Fruit fly (Drosophila melanogaster) whole organism, prepupa: ENCODE measurements around the gene Mst85C.
A peak's percentile ranks its signal among the peaks of the same experiment; 100 is the strongest.

Experiments
- Blimp-1 ChIP-seq: fragments of 200-800 bp; sonication (Bioruptor generic); optimal IDR thresholded peaks from 3 replicates; lab custom pipeline; 2017; ENCODE audit warnings: missing biosample characterization, missing genetic modification characterization, mild to moderate bottlenecking, moderate library complexity, missing genetic modification reagents
- CG10631 ChIP-seq: fragments of 200-800 bp; sonication (Bioruptor generic); optimal IDR thresholded peaks from 2 replicates; lab custom pipeline; 2016; ENCODE audit warnings: missing biosample characterization, missing genetic modification characterization
- CG15336 ChIP-seq: fragments of 200-800 bp; sonication (Bioruptor generic); IDR thresholded peaks from 2 replicates; pipeline ENCODE4 v1.3.6; 2022; ENCODE audit warnings: missing biosample characterization, missing genetic modification characterization
- CG3032 ChIP-seq: fragments of 200-800 bp; optimal IDR thresholded peaks from 2 replicates; lab custom pipeline; 2019; ENCODE audit warnings: missing biosample characterization, mild to moderate bottlenecking, missing genetic modification characterization, moderate library complexity
- CG31627 ChIP-seq: fragments of 200-800 bp; sonication (Bioruptor generic); optimal IDR thresholded peaks from 3 replicates; lab custom pipeline; 2016; ENCODE audit warnings: missing biosample characterization, missing genetic modification characterization
- CG32006 ChIP-seq: fragments of 200-800 bp; sonication (Bioruptor generic); optimal IDR thresholded peaks from 3 replicates; lab custom pipeline; 2017; ENCODE audit warnings: missing biosample characterization, mild to moderate bottlenecking, missing genetic modification characterization
- CG4318 ChIP-seq: fragments of 200-800 bp; sonication (Bioruptor generic); optimal IDR thresholded peaks from 3 replicates; lab custom pipeline; 2017; ENCODE audit warnings: missing biosample characterization, mild to moderate bottlenecking, missing genetic modification characterization
- CG6792 ChIP-seq: fragments of 200-800 bp; sonication (Bioruptor generic); optimal IDR thresholded peaks from 3 replicates; lab custom pipeline; 2016; ENCODE audit warnings: missing biosample characterization, missing genetic modification characterization
- CG7368 ChIP-seq: fragments of 200-800 bp; sonication (Bioruptor generic); optimal IDR thresholded peaks from 3 replicates; lab custom pipeline; 2016; ENCODE audit warnings: missing biosample characterization, missing genetic modification characterization
- CG8319 ChIP-seq: fragments of 200-800 bp; sonication (Bioruptor generic); optimal IDR thresholded peaks from 3 replicates; lab custom pipeline; 2016; ENCODE audit warnings: missing biosample characterization, missing genetic modification characterization
- Eip75B ChIP-seq: fragments of 200-800 bp; sonication (Bioruptor generic); optimal IDR thresholded peaks from 3 replicates; lab custom pipeline; 2016; ENCODE audit warnings: missing biosample characterization, missing genetic modification characterization
- Eip78C ChIP-seq: fragments of 200-800 bp; sonication (Bioruptor generic); peaks from one replicate; lab custom pipeline; 2016; ENCODE audit warnings: missing biosample characterization, missing genetic modification characterization
- Eip93F ChIP-seq: fragments of 200-800 bp; sonication (Bioruptor generic); optimal IDR thresholded peaks from 2 replicates; lab custom pipeline; 2016; ENCODE audit warnings: missing biosample characterization, mild to moderate bottlenecking, missing genetic modification characterization
- Ets96B ChIP-seq: fragments of 200-800 bp; optimal IDR thresholded peaks from 2 replicates; lab custom pipeline; 2019; ENCODE audit warnings: missing biosample characterization, mild to moderate bottlenecking, missing genetic modification characterization, moderate library complexity
- Hr39 ChIP-seq: fragments of 200-800 bp; sonication (Bioruptor generic); optimal IDR thresholded peaks from 2 replicates; lab custom pipeline; 2016; ENCODE audit warnings: missing biosample characterization, missing genetic modification characterization
- Hr4 ChIP-seq: fragments of 200-800 bp; sonication (Bioruptor generic); optimal IDR thresholded peaks from 3 replicates; lab custom pipeline; 2016; ENCODE audit warnings: missing biosample characterization, missing genetic modification characterization
- Lpt ChIP-seq: fragments of 200-800 bp; sonication (Bioruptor generic); optimal IDR thresholded peaks from 3 replicates; lab custom pipeline; 2016; ENCODE audit warnings: missing biosample characterization, missing genetic modification characterization
- Sox102F ChIP-seq: fragments of 200-800 bp; sonication (Bioruptor generic); optimal IDR thresholded peaks from 2 replicates; lab custom pipeline; 2016; ENCODE audit warnings: missing biosample characterization, mild to moderate bottlenecking, missing genetic modification characterization
- Sox14 ChIP-seq: fragments of 200-800 bp; sonication (Bioruptor generic); optimal IDR thresholded peaks from 3 replicates; lab custom pipeline; 2016; ENCODE audit warnings: missing biosample characterization, missing genetic modification characterization
- achi ChIP-seq: fragments of 200-800 bp; sonication (Bioruptor generic); optimal IDR thresholded peaks from 3 replicates; lab custom pipeline; 2016; ENCODE audit warnings: missing biosample characterization, missing genetic modification characterization
- acj6 ChIP-seq: fragments of 200-800 bp; sonication (Bioruptor generic); optimal IDR thresholded peaks from 3 replicates; lab custom pipeline; 2016; ENCODE audit warnings: missing biosample characterization, missing genetic modification characterization
- cyc ChIP-seq: fragments of 200-800 bp; sonication (Bioruptor generic); optimal IDR thresholded peaks from 3 replicates; lab custom pipeline; 2016; ENCODE audit warnings: missing biosample characterization, missing genetic modification characterization
- eg ChIP-seq: fragments of 200-800 bp; sonication (Bioruptor generic); IDR thresholded peaks from 3 replicates; pipeline ENCODE4 v1.3.6; 2022; ENCODE audit warnings: missing biosample characterization, missing genetic modification characterization
- esn ChIP-seq: fragments of 200-800 bp; sonication (Bioruptor generic); optimal IDR thresholded peaks from 2 replicates; lab custom pipeline; 2016; ENCODE audit warnings: missing biosample characterization, mild to moderate bottlenecking, missing genetic modification characterization, moderate library complexity
- fkh ChIP-seq: fragments of 200-800 bp; sonication (Bioruptor generic); optimal IDR thresholded peaks from 3 replicates; lab custom pipeline; 2017; ENCODE audit warnings: missing biosample characterization, mild to moderate bottlenecking, missing genetic modification characterization, moderate library complexity
- lz ChIP-seq: fragments of 200-800 bp; sonication (Bioruptor generic); optimal IDR thresholded peaks from 3 replicates; lab custom pipeline; 2016; ENCODE audit warnings: missing biosample characterization, missing genetic modification characterization
- salr ChIP-seq, 2 experiments: fragments of 200-800 bp; sonication (Bioruptor generic); optimal IDR thresholded peaks; 3 replicates each; lab custom pipeline; 2016 to 2018; ENCODE audit warnings: missing biosample characterization in 2 of 2, missing genetic modification characterization in 2 of 2, mild to moderate bottlenecking in 1 of 2
- spab ChIP-seq: fragments of 200-800 bp; sonication (Bioruptor generic); optimal IDR thresholded peaks from 2 replicates; lab custom pipeline; 2017; ENCODE audit warnings: missing biosample characterization, mild to moderate bottlenecking, missing genetic modification characterization, missing genetic modification reagents
- svp ChIP-seq: fragments of 200-800 bp; sonication (Bioruptor generic); peaks from one replicate; lab custom pipeline; 2016; ENCODE audit warnings: missing biosample characterization, missing genetic modification characterization
- topi ChIP-seq: fragments of 200-800 bp; sonication (Bioruptor generic); optimal IDR thresholded peaks from 3 replicates; lab custom pipeline; 2016; ENCODE audit warnings: missing biosample characterization, missing genetic modification characterization
- vri ChIP-seq: fragments of 200-800 bp; sonication (Bioruptor generic); optimal IDR thresholded peaks from 3 replicates; lab custom pipeline; 2016; ENCODE audit warnings: missing biosample characterization, mild to moderate bottlenecking, missing genetic modification characterization

Gene Mst85C

dm6 chr3R:9038652-9039051, 9.8 kb upstream of the Mst85C start, which contains the start of gene hyx:
Gene hyx (plus strand): TSS chr3R:9038760.
- TF ChIP-seq Sox14 (GFP tag; lab: Kevin White, UChicago), result peak; percentile 30
- TF ChIP-seq eg (GFP tag; lab: Robert Waterston, UW), result peak; percentile 33; the same call in 2 of the 3 replicates
- TF ChIP-seq achi (GFP tag; lab: Kevin White, UChicago), result peak; percentile 2
- peak; percentile 19; the same call in 1 of the 2 replicates for TF ChIP-seq CG15336 (GFP tag; lab: Robert Waterston, UW)
- TF ChIP-seq Lpt, result peak; percentile 22
- TF ChIP-seq topi (GFP tag; lab: Kevin White, UChicago), result peak; percentile 40
- peak; percentile 36 for TF ChIP-seq Eip75B
- no peak for TF ChIP-seq Eip93F (GFP tag; lab: Kevin White, UChicago)
- TF ChIP-seq cyc (GFP tag; lab: Kevin White, UChicago), result peak; percentile 27
- peak; percentile 52 for TF ChIP-seq Hr39 (GFP tag; lab: Kevin White, UChicago)
- peak; percentile 54 for TF ChIP-seq esn (GFP tag; lab: Kevin White, UChicago)
- TF ChIP-seq CG8319 (GFP tag; lab: Kevin White, UChicago), result no peak
- no peak for TF ChIP-seq vri (GFP tag; lab: Kevin White, UChicago)
- peak; percentile 1 for TF ChIP-seq CG10631
- TF ChIP-seq acj6 (GFP tag; lab: Kevin White, UChicago), result peak; percentile 30
- TF ChIP-seq spab (GFP tag; lab: Kevin White, UChicago), result no peak
- peak; percentile 20 for TF ChIP-seq CG31627 (GFP tag; lab: Kevin White, UChicago)
- TF ChIP-seq CG3032, result peak; percentile 36
- peak; percentile 81 for TF ChIP-seq Eip78C (GFP tag; lab: Kevin White, UChicago)
- peak; percentile 53 for TF ChIP-seq Hr4
- TF ChIP-seq lz, result peak; percentile 12
- no peak for TF ChIP-seq Blimp-1 (GFP tag; lab: Kevin White, UChicago)
- peak; percentile 96 for TF ChIP-seq svp (GFP tag; lab: Kevin White, UChicago)
- TF ChIP-seq, all 60 proteins: peak for 18

- TF ChIP-seq CG4318 (no peak), CG31627 (GFP tag; lab: Kevin White, UChicago) (peak; percentile 25), Blimp-1 (GFP tag; lab: Kevin White, UChicago) (no peak), CG3032 (peak; percentile 14), Ets96B (tag; lab: Kevin White, UChicago) (no peak), topi (GFP tag; lab: Kevin White, UChicago) (peak; percentile 39), Eip75B (peak; percentile 16), cyc (GFP tag; lab: Kevin White, UChicago) (peak; percentile 26), svp (GFP tag; lab: Kevin White, UChicago) (peak; percentile 85), vri (GFP tag; lab: Kevin White, UChicago) (peak; percentile 28), Eip78C (GFP tag; lab: Kevin White, UChicago) (peak; percentile 80), Sox14 (GFP tag; lab: Kevin White, UChicago) (peak; percentile 18), Hr39 (GFP tag; lab: Kevin White, UChicago) (peak; percentile 25), CG6792 (GFP tag; lab: Kevin White, UChicago) (peak; percentile 6), lz (peak; percentile 41), esn (GFP tag; lab: Kevin White, UChicago) (peak; percentile 36), achi (GFP tag; lab: Kevin White, UChicago) (peak; percentile 82), fkh (GFP tag; lab: Kevin White, UChicago) (peak; percentile 64), Sox102F (GFP tag; lab: Kevin White, UChicago) (no peak)
These were observed 9.0 kb upstream of the Mst85C start, which contains the start of gene neur for dm6 chr3R:9039448-9039847. Gene neur (minus strand): TSS chr3R:9039471.

dm6 chr3R:9043610-9044009, 4.8 kb upstream of the Mst85C start:
- TF ChIP-seq svp (GFP tag; lab: Kevin White, UChicago) (peak; percentile 91), CG7368 (GFP tag; lab: Kevin White, UChicago) (no peak), salr (GFP tag; optimal IDR thresholded peaks at IDR 0.05; lab: Kevin White, UChicago) (no peak), vri (GFP tag; lab: Kevin White, UChicago) (peak; percentile 99), fkh (GFP tag; lab: Kevin White, UChicago) (peak; percentile 1), CG32006 (GFP tag; lab: Kevin White, UChicago) (no peak), topi (GFP tag; lab: Kevin White, UChicago) (no peak)

- peak; percentile 91 for TF ChIP-seq svp (GFP tag; lab: Kevin White, UChicago)
- no peak for TF ChIP-seq CG6792 (GFP tag; lab: Kevin White, UChicago)
- TF ChIP-seq, all 60 proteins: peak for 1
These were observed 2.7 kb upstream of the Mst85C start for dm6 chr3R:9045733-9046132.
